Fruit fly (Drosophila melanogaster): ENCODE measurements around the gene CG15602.
A peak's percentile ranks its signal among the peaks of the same experiment; 100 is the strongest.

CG15602 gene

DNA sequence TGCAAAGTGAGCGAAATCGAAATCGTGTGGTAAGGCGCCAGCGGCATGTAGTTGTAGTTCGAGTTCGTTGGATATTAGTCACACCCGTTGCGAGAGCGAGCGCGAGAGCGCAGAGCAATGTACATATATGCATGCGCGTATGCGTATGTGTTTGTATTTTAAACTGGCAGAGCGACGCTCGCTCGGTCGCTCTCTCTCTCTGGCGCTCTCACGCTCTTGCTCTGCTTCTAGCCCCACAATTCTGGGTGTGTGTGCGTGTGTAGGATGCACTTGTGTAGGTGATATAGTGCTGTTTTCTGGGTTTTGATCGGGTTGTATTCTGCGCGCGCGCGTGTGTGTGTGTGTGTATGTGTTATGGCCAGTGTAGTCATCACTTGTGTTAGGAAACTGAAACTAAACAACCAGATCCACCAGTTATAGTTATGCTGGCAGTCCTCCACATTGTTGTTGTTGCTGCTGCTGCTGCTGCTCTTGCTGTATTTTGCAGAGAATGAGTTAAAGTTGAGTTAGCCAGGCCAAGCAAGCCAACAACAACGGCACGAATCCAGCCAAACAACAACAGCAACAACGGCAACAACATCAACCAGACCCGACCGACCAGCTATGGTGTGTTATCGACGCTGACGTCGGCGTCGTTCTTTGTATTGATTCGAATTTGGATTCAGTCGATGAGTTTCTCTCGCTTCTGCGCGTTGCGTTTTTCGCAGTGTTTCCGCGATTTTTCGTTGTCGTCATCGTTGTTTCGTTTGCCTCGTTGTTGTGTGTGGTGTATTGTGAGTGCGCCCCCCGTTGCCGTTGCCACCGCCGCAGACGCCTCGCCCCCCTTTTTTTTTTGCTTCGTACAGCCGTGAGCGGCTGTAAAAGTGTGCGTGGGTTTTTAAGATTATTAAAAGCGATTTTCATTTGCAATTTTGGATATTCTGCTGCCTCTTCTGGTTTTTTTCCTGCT lies 12.7 kb downstream of the CG15602 start:
- TF ChIP-seq Pif1B (GFP tag; optimal IDR thresholded peaks at IDR 0.05) (peak; percentile 47), EcR (GFP tag; optimal IDR thresholded peaks at IDR 0.05) (peak; percentile 31), CG10348 (GFP tag; IDR thresholded peaks at IDR 0.05) (no peak), gl (tag; optimal IDR thresholded peaks at IDR 0.05) (no peak), CG12605 (GFP tag; IDR thresholded peaks at IDR 0.05) (peak; percentile 67), fd96Ca (GFP tag; IDR thresholded peaks at IDR 0.05) (peak; percentile 68), CG32121 (GFP tag; IDR thresholded peaks at IDR 0.05) (peak; percentile 73; the same call in 1 of the 2 replicates), CG8159 (tag; optimal IDR thresholded peaks at IDR 0.05) (no peak), D1 (tag; optimal IDR thresholded peaks at IDR 0.05) (no peak), CG4496 (GFP tag; IDR thresholded peaks at IDR 0.05) (peak; percentile 71), Ets98B (GFP tag; IDR thresholded peaks at IDR 0.05) (peak; percentile 84), CG9948 (tag; optimal IDR thresholded peaks at IDR 0.05) (no peak)

DNA sequence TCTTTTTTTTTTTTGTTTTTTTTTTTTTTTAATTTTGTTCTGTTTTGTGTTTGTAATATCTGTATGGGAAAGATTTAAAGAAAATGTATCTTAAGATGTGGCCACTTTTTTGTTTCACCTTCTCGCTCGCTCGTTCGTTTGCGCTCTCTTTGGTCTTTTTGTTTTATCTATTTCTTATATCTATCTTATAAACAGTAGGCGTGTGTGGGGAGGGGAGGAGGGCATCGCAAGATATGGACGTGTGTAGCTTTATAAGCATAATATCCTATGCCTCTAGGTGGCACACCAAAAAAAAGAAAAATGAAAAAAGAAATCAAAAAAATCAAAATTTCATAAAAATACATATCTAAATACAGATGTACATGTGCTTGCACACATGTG lies 13.4 kb downstream of the CG15602 start:
- peak; percentile 22; the same call in 1 of the 3 replicates for TF ChIP-seq CG4496 (GFP tag; IDR thresholded peaks at IDR 0.05)
- peak; percentile 1 for TF ChIP-seq CG14655 (GFP tag; optimal IDR thresholded peaks at IDR 0.05)
- no peak for TF ChIP-seq CG10348 (GFP tag; IDR thresholded peaks at IDR 0.05)
- no peak for TF ChIP-seq fd96Ca (GFP tag; IDR thresholded peaks at IDR 0.05)
- no peak for TF ChIP-seq CG13204 (GFP tag; optimal IDR thresholded peaks at IDR 0.05)

dm6 chrX:15813224-15813623 lies 14.0 kb downstream of the CG15602 start:
- TF ChIP-seq CG32121 (GFP tag; IDR thresholded peaks at IDR 0.05): no peak
- no peak for TF ChIP-seq CG14655 (GFP tag; optimal IDR thresholded peaks at IDR 0.05)
- TF ChIP-seq CG10348 (GFP tag; IDR thresholded peaks at IDR 0.05): no peak
- no peak for TF ChIP-seq D1 (tag; optimal IDR thresholded peaks at IDR 0.05)
- no peak for TF ChIP-seq Snoo (tag; optimal IDR thresholded peaks at IDR 0.05)
- no peak for TF ChIP-seq Ets98B (GFP tag; IDR thresholded peaks at IDR 0.05)
- no peak for TF ChIP-seq CG4496 (GFP tag; IDR thresholded peaks at IDR 0.05)
- TF ChIP-seq CG9948 (tag; optimal IDR thresholded peaks at IDR 0.05): no peak
- TF ChIP-seq CG34367 (tag; optimal IDR thresholded peaks at IDR 0.05): no peak
- no peak for TF ChIP-seq CG15710 (tag; optimal IDR thresholded peaks at IDR 0.05)
- TF ChIP-seq Pif1B (GFP tag; optimal IDR thresholded peaks at IDR 0.05): no peak

DNA sequence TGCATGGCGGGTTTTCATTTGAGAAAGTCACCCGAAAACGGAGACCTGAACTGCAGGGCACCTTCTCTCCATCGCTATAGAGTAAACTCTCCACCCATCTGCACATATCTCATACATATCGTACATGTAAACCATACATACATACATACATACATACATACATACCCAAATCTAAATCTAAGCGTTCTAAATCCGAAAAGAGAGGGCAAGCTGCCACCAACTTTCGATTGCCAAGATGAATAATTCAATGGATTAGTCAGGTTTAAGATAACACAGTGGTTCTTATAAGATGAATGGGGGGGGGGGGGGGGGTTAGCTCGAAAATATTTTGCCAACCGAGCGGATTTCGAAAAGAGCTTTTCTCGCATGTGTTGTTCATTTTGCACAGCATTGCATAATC lies 15.3 kb downstream of the CG15602 start:
- TF ChIP-seq Snoo (tag; optimal IDR thresholded peaks at IDR 0.05) (no peak), CG15710 (tag; optimal IDR thresholded peaks at IDR 0.05) (no peak), Pif1B (GFP tag; optimal IDR thresholded peaks at IDR 0.05) (no peak), CG32121 (GFP tag; IDR thresholded peaks at IDR 0.05) (no peak), Pif1A (GFP tag; optimal IDR thresholded peaks at IDR 0.05) (no peak), CG8159 (tag; optimal IDR thresholded peaks at IDR 0.05) (no peak), gl (tag; optimal IDR thresholded peaks at IDR 0.05) (no peak), fd96Ca (GFP tag; IDR thresholded peaks at IDR 0.05) (no peak), CG8301 (tag; optimal IDR thresholded peaks at IDR 0.05) (no peak), CG4496 (GFP tag; IDR thresholded peaks at IDR 0.05) (no peak), CG14655 (GFP tag; optimal IDR thresholded peaks at IDR 0.05) (no peak), CG10348 (GFP tag; IDR thresholded peaks at IDR 0.05) (no peak), rn (GFP tag; IDR thresholded peaks at IDR 0.05) (no peak), Ets98B (GFP tag; IDR thresholded peaks at IDR 0.05) (no peak)

DNA sequence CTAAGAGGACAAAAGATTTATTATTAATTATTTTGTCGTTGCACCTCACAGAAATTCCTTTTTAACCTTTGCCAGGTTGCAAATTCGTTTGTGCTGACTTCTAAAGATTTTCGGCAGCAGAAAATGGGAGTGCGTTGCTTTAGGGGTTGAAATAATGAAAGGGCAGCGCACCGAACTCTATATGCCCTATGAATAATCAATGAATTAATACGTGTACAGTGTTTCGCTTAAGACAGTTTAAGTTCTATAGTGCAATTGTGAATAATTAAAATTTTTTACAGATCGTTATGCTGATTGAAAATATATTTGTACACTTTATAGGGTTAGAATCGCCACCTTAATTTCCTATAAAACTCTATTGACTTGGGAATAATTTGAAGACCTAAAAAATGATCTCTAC lies 16.9 kb downstream of the CG15602 start:
- no peak for TF ChIP-seq rn (GFP tag; IDR thresholded peaks at IDR 0.05)
- TF ChIP-seq CG8159 (tag; optimal IDR thresholded peaks at IDR 0.05): no peak
- no peak for TF ChIP-seq CG4496 (GFP tag; IDR thresholded peaks at IDR 0.05)
- no peak for TF ChIP-seq Ets98B (GFP tag; IDR thresholded peaks at IDR 0.05)
- no peak for TF ChIP-seq CG14655 (GFP tag; optimal IDR thresholded peaks at IDR 0.05)
- TF ChIP-seq CG8301 (tag; optimal IDR thresholded peaks at IDR 0.05): no peak
- TF ChIP-seq fd96Ca (GFP tag; IDR thresholded peaks at IDR 0.05): no peak
- no peak for TF ChIP-seq Pif1B (GFP tag; optimal IDR thresholded peaks at IDR 0.05)
- no peak for TF ChIP-seq gl (tag; optimal IDR thresholded peaks at IDR 0.05)
- TF ChIP-seq CG12605 (GFP tag; IDR thresholded peaks at IDR 0.05): no peak
- no peak for TF ChIP-seq CG15710 (tag; optimal IDR thresholded peaks at IDR 0.05)
- no peak for TF ChIP-seq CG10348 (GFP tag; IDR thresholded peaks at IDR 0.05)
- no peak for TF ChIP-seq CG32121 (GFP tag; IDR thresholded peaks at IDR 0.05)
- TF ChIP-seq CG13204 (GFP tag; optimal IDR thresholded peaks at IDR 0.05): no peak
- TF ChIP-seq CG34367 (tag; optimal IDR thresholded peaks at IDR 0.05): no peak

DNA sequence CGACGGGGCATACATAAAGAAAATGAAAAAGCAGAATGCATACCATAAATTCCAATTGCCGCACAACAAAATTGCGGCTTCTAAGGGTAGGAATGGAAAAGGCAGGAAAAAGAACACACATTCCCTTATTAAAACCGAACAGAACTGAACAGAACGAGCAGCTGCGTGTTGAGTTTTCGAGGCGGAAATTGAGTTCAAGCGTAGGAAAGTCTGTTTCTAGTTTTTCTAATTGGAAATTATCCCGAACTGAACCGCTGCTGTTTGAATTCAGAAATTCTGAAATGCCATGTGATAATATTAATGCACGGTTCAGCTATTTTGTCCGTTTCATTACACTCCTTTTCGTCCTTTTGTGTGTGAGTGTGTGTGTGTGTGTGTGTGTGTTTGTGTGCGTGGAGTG lies 17.7 kb downstream of the CG15602 start:
- TF ChIP-seq gl (tag; optimal IDR thresholded peaks at IDR 0.05): no peak
- TF ChIP-seq CG12605 (GFP tag; IDR thresholded peaks at IDR 0.05): no peak
- no peak for TF ChIP-seq CG13204 (GFP tag; optimal IDR thresholded peaks at IDR 0.05)
- TF ChIP-seq Pif1B (GFP tag; optimal IDR thresholded peaks at IDR 0.05): no peak
- no peak for TF ChIP-seq CG14655 (GFP tag; optimal IDR thresholded peaks at IDR 0.05)
- no peak for TF ChIP-seq CG8159 (tag; optimal IDR thresholded peaks at IDR 0.05)
- TF ChIP-seq CG17806 (tag; optimal IDR thresholded peaks at IDR 0.05): no peak
- no peak for TF ChIP-seq CG34367 (tag; optimal IDR thresholded peaks at IDR 0.05)
- no peak for TF ChIP-seq CG10348 (GFP tag; IDR thresholded peaks at IDR 0.05)
- no peak for TF ChIP-seq CG9948 (tag; optimal IDR thresholded peaks at IDR 0.05)

Data from whole organism, pupa.